Fruit fly (Drosophila melanogaster): ENCODE measurements around the gene Cchl.

DNA sequence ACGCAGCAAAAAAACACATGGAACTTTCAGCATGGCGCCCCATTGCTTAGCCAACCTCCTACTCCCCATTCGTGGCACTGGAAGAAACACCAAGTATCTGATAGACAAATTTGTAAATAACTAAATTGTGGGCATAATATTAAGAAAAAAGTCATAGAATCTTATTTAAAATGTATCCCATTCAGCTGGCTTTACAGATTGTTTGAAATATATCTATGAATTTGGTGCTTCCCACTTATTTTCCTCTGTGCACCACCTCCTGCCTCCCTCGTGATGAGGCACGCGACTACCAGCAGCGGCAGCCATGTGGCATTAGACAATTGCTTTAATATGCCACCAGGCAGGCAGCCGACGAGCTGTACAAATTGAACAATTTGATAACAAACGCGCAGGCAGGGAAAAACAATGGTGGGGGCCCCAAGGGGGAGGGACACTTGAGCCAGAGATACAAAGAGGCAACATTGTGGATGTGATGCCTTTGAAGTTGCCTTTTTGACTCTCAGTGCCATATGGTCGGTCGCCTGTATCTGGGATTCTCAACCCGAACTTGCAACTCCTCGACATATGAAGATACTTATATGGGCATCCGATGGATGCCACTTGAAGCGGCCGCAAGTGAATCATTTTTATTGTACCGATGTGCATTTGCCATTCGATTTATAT lies 22.0 kb upstream of the Cchl start:
- TF ChIP-seq CG12768 (GFP tag; optimal IDR thresholded peaks at IDR 0.05) (no peak), ovo (GFP tag; optimal IDR thresholded peaks at IDR 0.05) (no peak), CG1620 (GFP tag; optimal IDR thresholded peaks at IDR 0.05) (no peak), CG5204 (GFP tag; optimal IDR thresholded peaks at IDR 0.05) (no peak), Clk (GFP tag; optimal IDR thresholded peaks at IDR 0.05) (no peak), CG7101 (tag; optimal IDR thresholded peaks at IDR 0.05) (no peak), toe (GFP tag; optimal IDR thresholded peaks at IDR 0.05) (no peak), cic (GFP tag; optimal IDR thresholded peaks at IDR 0.05) (no peak), Hr96 (GFP tag; optimal IDR thresholded peaks at IDR 0.05) (no peak), tj (GFP tag; optimal IDR thresholded peaks at IDR 0.05) (no peak), kay (GFP tag; ENCODE audit: borderline replicate concordance) (no peak), CG7045 (GFP tag; optimal IDR thresholded peaks at IDR 0.05) (no peak), CG14711 (tag; optimal IDR thresholded peaks at IDR 0.05) (no peak), cnc (optimal IDR thresholded peaks at IDR 0.05) (no peak)

All from whole organism, adult.